Fruit fly (Drosophila melanogaster): ENCODE data around the gene CG14658.
A peak's percentile ranks its signal among the peaks of the same experiment; 100 is the strongest.

CG14658 gene

dm6 chr3R:4821098-4821605 lies 9.2 kb downstream of the CG14658 start, which contains the start of gene CG14657 (continued):
- TF ChIP-seq CG31441 (GFP tag; IDR thresholded peaks at IDR 0.05), result no peak
- TF ChIP-seq CG12659 (GFP tag; optimal IDR thresholded peaks at IDR 0.05), result peak; percentile 76
- peak; percentile 49 for TF ChIP-seq CG14710 (tag; optimal IDR thresholded peaks at IDR 0.05)
- peak; percentile 79 for TF ChIP-seq HmgZ (tag; optimal IDR thresholded peaks at IDR 0.05)
- TF ChIP-seq CG8478 (optimal IDR thresholded peaks at IDR 0.05), result peak; percentile 93
- TF ChIP-seq dysf (GFP tag; IDR thresholded peaks at IDR 0.05), result no peak
- TF ChIP-seq mld (GFP tag; IDR thresholded peaks at IDR 0.05; ENCODE audit: partially characterized antibody), result peak; percentile 90
- TF ChIP-seq Doc2 (GFP tag; IDR thresholded peaks at IDR 0.05), result no peak
- TF ChIP-seq vnd (GFP tag; IDR thresholded peaks at IDR 0.05; ENCODE audit: partially characterized antibody), result peak; percentile 91
- TF ChIP-seq bsh (GFP tag; optimal IDR thresholded peaks at IDR 0.05), result peak in 1 of 2 experiments; percentile 7
- TF ChIP-seq Sry-β (GFP tag; optimal IDR thresholded peaks at IDR 0.05), result no peak
- no peak for TF ChIP-seq sqz (GFP tag; optimal IDR thresholded peaks at IDR 0.05)
- TF ChIP-seq CG6683 (GFP tag; optimal IDR thresholded peaks at IDR 0.05), result peak; percentile 44
- peak; percentile 23 for TF ChIP-seq bigmax (GFP tag; optimal IDR thresholded peaks at IDR 0.05)
- TF ChIP-seq Sry-δ (GFP tag; optimal IDR thresholded peaks at IDR 0.05), result peak; percentile 81
- peak; percentile 86 for TF ChIP-seq nerfin-2 (GFP tag; IDR thresholded peaks at IDR 0.05; ENCODE audit: partially characterized antibody)
- peak; percentile 87 for TF ChIP-seq CG9797 (GFP tag; optimal IDR thresholded peaks at IDR 0.05)
- TF ChIP-seq Dp (GFP tag; optimal IDR thresholded peaks at IDR 0.05), result peak; percentile 94
- TF ChIP-seq CG33557 (GFP tag; optimal IDR thresholded peaks at IDR 0.05), result no peak
- TF ChIP-seq hbn (GFP tag; IDR thresholded peaks at IDR 0.05; ENCODE audit: partially characterized antibody), result peak; percentile 94
- TF ChIP-seq CG16813 (GFP tag; IDR thresholded peaks at IDR 0.05; ENCODE audit: partially characterized antibody), result peak; percentile 86
- TF ChIP-seq Spps (tag; optimal IDR thresholded peaks at IDR 0.05), result no peak
- TF ChIP-seq salm (tag; optimal IDR thresholded peaks at IDR 0.05), result peak; percentile 3
- no peak for TF ChIP-seq Fer3 (tag; optimal IDR thresholded peaks at IDR 0.05)
- TF ChIP-seq chinmo (GFP tag; IDR thresholded peaks at IDR 0.05; ENCODE audit: partially characterized antibody), result peak; percentile 90; the same call in 2 of the 4 replicates
- peak; percentile 93 for TF ChIP-seq Opbp (GFP tag; IDR thresholded peaks at IDR 0.05; ENCODE audit: partially characterized antibody)
- no peak for TF ChIP-seq CG11504 (tag; optimal IDR thresholded peaks at IDR 0.05)
- TF ChIP-seq pzg (GFP tag; optimal IDR thresholded peaks at IDR 0.05), result peak; percentile 93
- TF ChIP-seq Doc3 (GFP tag; IDR thresholded peaks at IDR 0.05; ENCODE audit: partially characterized antibody), result peak; percentile 89
- no peak for TF ChIP-seq gcm2 (GFP tag; optimal IDR thresholded peaks at IDR 0.05)
- TF ChIP-seq Dip3 (GFP tag; optimal IDR thresholded peaks at IDR 0.05), result no peak
- no peak for TF ChIP-seq abd-A (tag; optimal IDR thresholded peaks at IDR 0.05)
- TF ChIP-seq Meics (GFP tag; optimal IDR thresholded peaks at IDR 0.05), result no peak
- TF ChIP-seq D19B (GFP tag; optimal IDR thresholded peaks at IDR 0.05), result no peak
- peak; percentile 17 for TF ChIP-seq run (tag; optimal IDR thresholded peaks at IDR 0.05)
- TF ChIP-seq CG33213 (GFP tag; optimal IDR thresholded peaks at IDR 0.05), result peak; percentile 79
- no peak for TF ChIP-seq tio (GFP tag; optimal IDR thresholded peaks at IDR 0.05)
- no peak for TF ChIP-seq CG2202 (tag; optimal IDR thresholded peaks at IDR 0.05)
- peak; percentile 3 for TF ChIP-seq pho (GFP tag; optimal IDR thresholded peaks at IDR 0.05)
- peak; percentile 47 for TF ChIP-seq Nf-YC (tag; optimal IDR thresholded peaks at IDR 0.05)
- no peak for TF ChIP-seq Ets65A (GFP tag)
- TF ChIP-seq ATbp (GFP tag; optimal IDR thresholded peaks at IDR 0.05), result no peak
- no peak for TF ChIP-seq CG9437 (GFP tag; optimal IDR thresholded peaks at IDR 0.05)
- TF ChIP-seq CG1529 (GFP tag; optimal IDR thresholded peaks at IDR 0.05), result no peak
- no peak for TF ChIP-seq CG2199 (GFP tag; IDR thresholded peaks at IDR 0.05)
- TF ChIP-seq tgo (GFP tag; IDR thresholded peaks at IDR 0.05), result no peak
- peak; percentile 39 for TF ChIP-seq CG10147 (GFP tag; optimal IDR thresholded peaks at IDR 0.05)
- TF ChIP-seq cad (GFP tag; optimal IDR thresholded peaks at IDR 0.05), result no peak
- no peak for TF ChIP-seq CG7839 (tag; optimal IDR thresholded peaks at IDR 0.05)

Data from whole organism, embryonic.